Worm (Caenorhabditis elegans): ENCODE data around the gene nhr-1.
A peak's percentile ranks its signal among the peaks of the same experiment; 100 is the strongest.

The nhr-1 gene

ce11 chrX:17474521-17475170 lies 39.2 kb upstream of the nhr-1 start, which contains the start of gene tps-1:
Gene tps-1 (minus strand): TSS chrX:17474534.
- TF ChIP-seq K12H6.12 (tag; optimal IDR thresholded peaks at IDR 0.05) (peak; percentile 6), T26A5.8 (tag; optimal IDR thresholded peaks at IDR 0.05) (no peak), lin-40 (tag; optimal IDR thresholded peaks at IDR 0.05) (peak; percentile 20), nhr-90 (tag; optimal IDR thresholded peaks at IDR 0.05) (no peak), attf-5 (GFP tag; optimal IDR thresholded peaks at IDR 0.05) (no peak)

- no peak for TF ChIP-seq ets-4 (GFP tag; optimal IDR thresholded peaks at IDR 0.05)
- TF ChIP-seq nhr-80 (tag; optimal IDR thresholded peaks at IDR 0.05): peak; percentile 60
Measured at ce11 chrX:17475974-17476373, 37.9 kb upstream of the nhr-1 start.

- TF ChIP-seq tbx-9 (tag; optimal IDR thresholded peaks at IDR 0.05; ENCODE audit: borderline replicate concordance) (no peak), Y67H2A.10 (GFP tag; conservative IDR thresholded peaks at IDR 0.05) (no peak), egl-44 (GFP tag; IDR thresholded peaks at IDR 0.05) (no peak), B0019.2 (GFP tag; conservative IDR thresholded peaks at IDR 0.05) (no peak), hsf-1 (GFP tag; IDR thresholded peaks at IDR 0.05) (no peak), snpc-4 (GFP tag; optimal IDR thresholded peaks at IDR 0.05) (no peak), snpc-4 (tag; optimal IDR thresholded peaks at IDR 0.05) (no peak), lir-1 (GFP tag; conservative IDR thresholded peaks at IDR 0.05) (no peak), ceh-79 (tag; optimal IDR thresholded peaks at IDR 0.05) (no peak), lin-40 (tag; optimal IDR thresholded peaks at IDR 0.05) (no peak), ztf-28 (GFP tag; IDR thresholded peaks at IDR 0.05) (no peak), F52B5.7 (tag; optimal IDR thresholded peaks at IDR 0.05) (no peak), ets-4 (GFP tag; optimal IDR thresholded peaks at IDR 0.05) (no peak), lsy-27 (tag; optimal IDR thresholded peaks at IDR 0.05; ENCODE audit: borderline replicate concordance, insufficient read depth) (no peak), Y53G8AR.9 (GFP tag; conservative IDR thresholded peaks at IDR 0.05) (no peak), madf-10 (tag; optimal IDR thresholded peaks at IDR 0.05) (no peak)
Measured at ce11 chrX:17478677-17479076, 35.2 kb upstream of the nhr-1 start.

ce11 chrX:17479694-17480574 lies 33.9 kb upstream of the nhr-1 start:
- TF ChIP-seq F23B12.7 (tag; optimal IDR thresholded peaks at IDR 0.05; ENCODE audit: insufficient read depth): peak; percentile 37
- peak; percentile 12 for TF ChIP-seq T07F8.4 (tag; optimal IDR thresholded peaks at IDR 0.05)
- no peak for TF ChIP-seq lsl-1 (GFP tag; optimal IDR thresholded peaks at IDR 0.05)
- TF ChIP-seq lin-40 (tag; optimal IDR thresholded peaks at IDR 0.05): peak; percentile 93
- peak; percentile 27; the same call in 1 of the 2 replicates for TF ChIP-seq bed-2 (GFP tag; IDR thresholded peaks at IDR 0.05)
- TF ChIP-seq madf-6 (GFP tag; IDR thresholded peaks at IDR 0.05): no peak
- TF ChIP-seq attf-6 (GFP tag; IDR thresholded peaks at IDR 0.05): no peak
- peak; percentile 77 for TF ChIP-seq ekl-4 (GFP tag; IDR thresholded peaks at IDR 0.05)
- no peak for TF ChIP-seq C17E4.6 (GFP tag; IDR thresholded peaks at IDR 0.05)
- peak; percentile 4; the same call in 1 of the 2 replicates for TF ChIP-seq hmg-20 (GFP tag; IDR thresholded peaks at IDR 0.05)
- peak; percentile 70 for TF ChIP-seq mcd-1 (GFP tag; IDR thresholded peaks at IDR 0.05)
- no peak for TF ChIP-seq ceh-58 (GFP tag; IDR thresholded peaks at IDR 0.05)
- no peak for TF ChIP-seq pha-4 (tag; optimal IDR thresholded peaks at IDR 0.05)
- peak; percentile 8; the same call in 1 of the 2 replicates for TF ChIP-seq ceh-100 (GFP tag; IDR thresholded peaks at IDR 0.05)
- TF ChIP-seq nhr-179 (tag; optimal IDR thresholded peaks at IDR 0.05): no peak
- TF ChIP-seq F49E8.2 (tag; optimal IDR thresholded peaks at IDR 0.05; ENCODE audit: insufficient read depth): no peak
- no peak for TF ChIP-seq xnd-1 (tag; optimal IDR thresholded peaks at IDR 0.05)
- TF ChIP-seq ccch-3 (GFP tag; optimal IDR thresholded peaks at IDR 0.05): no peak
- 0 out of 2 replicates have a peak, but pooled peaks have one; percentile 27 for TF ChIP-seq Y56A3A.18 (GFP tag; IDR thresholded peaks at IDR 0.05)
- TF ChIP-seq ceh-40 (GFP tag; IDR thresholded peaks at IDR 0.05): no peak
- peak; percentile 78 for TF ChIP-seq ets-4 (GFP tag; optimal IDR thresholded peaks at IDR 0.05)
- TF ChIP-seq rec-8 (tag; optimal IDR thresholded peaks at IDR 0.05): no peak
